Fruit fly (Drosophila melanogaster) whole organism, embryonic: ENCODE measurements around the gene yellow-e.

ENCODE experiments used
- Atf3 ChIP-seq: fragments of 200-800 bp; sonication (Bioruptor generic); optimal IDR thresholded peaks from 3 replicates; lab custom pipeline; 2016; ENCODE audit warnings: missing biosample characterization, missing genetic modification characterization
- CG1024 ChIP-seq: fragments of 200-800 bp; sonication (Bioruptor generic); IDR thresholded peaks from 2 replicates; pipeline ENCODE4 v1.3.6; 2022; ENCODE audit warnings: missing biosample characterization, missing genetic modification characterization
- CG11456 ChIP-seq: fragments of 200-800 bp; sonication (Bioruptor generic); IDR thresholded peaks from 3 replicates; pipeline ENCODE4 v1.3.6; 2022; ENCODE audit warnings: missing biosample characterization, missing genetic modification characterization
- CG11695 ChIP-seq: fragments of 200-800 bp; sonication (Bioruptor generic); IDR thresholded peaks from 3 replicates; pipeline ENCODE4 v1.3.6; 2022; ENCODE audit warnings: missing biosample characterization, missing genetic modification characterization
- CG12942 ChIP-seq: fragments of 200-800 bp; sonication (Bioruptor generic); optimal IDR thresholded peaks from 3 replicates; lab custom pipeline; 2016; ENCODE audit warnings: missing biosample characterization, missing genetic modification characterization
- CG14014 ChIP-seq: fragments of 200-800 bp; sonication (Bioruptor generic); IDR thresholded peaks from 2 replicates; pipeline ENCODE4 v1.3.6; 2022; ENCODE audit warnings: missing biosample characterization, missing genetic modification characterization
- CG14965 ChIP-seq: fragments of 200-800 bp; sonication (Bioruptor generic); optimal IDR thresholded peaks from 2 replicates; lab custom pipeline; 2016; ENCODE audit warnings: missing biosample characterization, missing genetic modification characterization, borderline replicate concordance
- CG15269 ChIP-seq: fragments of 200-800 bp; sonication (Bioruptor generic); optimal IDR thresholded peaks from 2 replicates; lab custom pipeline; 2018; ENCODE audit warnings: missing biosample characterization, mild to moderate bottlenecking, missing genetic modification characterization, moderate library complexity
- CG16813 ChIP-seq: fragments of 200-800 bp; sonication (Bioruptor generic); IDR thresholded peaks from 3 replicates; pipeline ENCODE4 v1.3.6; 2022; ENCODE audit warnings: missing biosample characterization, missing genetic modification characterization; ENCODE audit not compliant: partially characterized antibody
- CG17328 ChIP-seq: fragments of 200-800 bp; sonication (Bioruptor generic); IDR thresholded peaks from 2 replicates; pipeline ENCODE4 v1.3.6; 2022; ENCODE audit warnings: missing biosample characterization, missing genetic modification characterization
- CG17829 ChIP-seq: fragments of 200-800 bp; optimal IDR thresholded peaks from 2 replicates; lab custom pipeline; 2019; ENCODE audit warnings: missing biosample characterization, mild to moderate bottlenecking, missing genetic modification characterization, moderate library complexity
- CG17912 ChIP-seq: fragments of 200-800 bp; sonication (Bioruptor generic); optimal IDR thresholded peaks from 2 replicates; lab custom pipeline; 2018; ENCODE audit warnings: missing biosample characterization, mild to moderate bottlenecking, missing genetic modification characterization
- CG1832 ChIP-seq: fragments of 200-800 bp; sonication (Bioruptor generic); optimal IDR thresholded peaks from 2 replicates; lab custom pipeline; 2017; ENCODE audit warnings: missing biosample characterization, mild to moderate bottlenecking, missing genetic modification characterization, inconsistent platforms
- CG18476 ChIP-seq: fragments of 200-800 bp; sonication (Bioruptor generic); optimal IDR thresholded peaks from 2 replicates; lab custom pipeline; 2016; ENCODE audit warnings: missing biosample characterization, mild to moderate bottlenecking, missing genetic modification characterization
- CG2116 ChIP-seq: fragments of 200-800 bp; sonication (Bioruptor generic); optimal IDR thresholded peaks from 3 replicates; lab custom pipeline; 2018; ENCODE audit warnings: missing biosample characterization, mild to moderate bottlenecking, missing genetic modification characterization
- CG30431 ChIP-seq: fragments of 200-800 bp; sonication (Bioruptor generic); optimal IDR thresholded peaks from 2 replicates; lab custom pipeline; 2017; ENCODE audit warnings: missing biosample characterization, missing genetic modification characterization
- CG3163 ChIP-seq: fragments of 200-800 bp; sonication (Bioruptor generic); optimal IDR thresholded peaks from 3 replicates; lab custom pipeline; 2016; ENCODE audit warnings: missing biosample characterization, missing genetic modification characterization
- CG34376 ChIP-seq: fragments of 200-800 bp; sonication (Bioruptor generic); optimal IDR thresholded peaks from 2 replicates; lab custom pipeline; 2018; ENCODE audit warnings: missing biosample characterization, mild to moderate bottlenecking, missing genetic modification characterization
- CG5245 ChIP-seq: fragments of 200-800 bp; sonication (Bioruptor generic); optimal IDR thresholded peaks from 3 replicates; lab custom pipeline; 2016; ENCODE audit warnings: missing biosample characterization, missing genetic modification characterization
- CG6175 ChIP-seq: fragments of 200-800 bp; sonication (Bioruptor generic); IDR thresholded peaks from 3 replicates; pipeline ENCODE4 v1.3.6; 2022; ENCODE audit warnings: missing biosample characterization, missing genetic modification characterization
- CG7357 ChIP-seq: fragments of 200-800 bp; sonication (Bioruptor generic); IDR thresholded peaks from 3 replicates; pipeline ENCODE4 v1.3.6; 2022; ENCODE audit warnings: missing biosample characterization, missing genetic modification characterization
- CG7556 ChIP-seq: fragments of 200-800 bp; sonication (Bioruptor generic); optimal IDR thresholded peaks from 2 replicates; lab custom pipeline; 2017; ENCODE audit warnings: missing biosample characterization, mild to moderate bottlenecking, missing genetic modification characterization
- Dip2 ChIP-seq: fragments of 200-800 bp; sonication (Bioruptor generic); IDR thresholded peaks from 2 replicates; pipeline ENCODE4 v1.3.6; 2022; ENCODE audit warnings: missing biosample characterization, missing genetic modification characterization
- Doc2 ChIP-seq: fragments of 200-800 bp; sonication (Bioruptor generic); IDR thresholded peaks from 2 replicates; pipeline ENCODE4 v1.3.6; 2022; ENCODE audit warnings: missing biosample characterization, missing genetic modification characterization
- Drgx ChIP-seq: fragments of 200-800 bp; sonication (Bioruptor generic); IDR thresholded peaks from 2 replicates; pipeline ENCODE4 v1.3.6; 2022; ENCODE audit warnings: missing biosample characterization, missing genetic modification characterization
- Meics ChIP-seq: fragments of 200-800 bp; sonication (Bioruptor generic); optimal IDR thresholded peaks from 2 replicates; lab custom pipeline; 2017; ENCODE audit warnings: missing biosample characterization, mild to moderate bottlenecking, missing genetic modification characterization
- NK7.1 ChIP-seq: fragments of 200-800 bp; sonication (Bioruptor generic); optimal IDR thresholded peaks from 3 replicates; lab custom pipeline; 2016; ENCODE audit warnings: missing biosample characterization, missing genetic modification characterization
- Opbp ChIP-seq: fragments of 200-800 bp; sonication (Bioruptor generic); IDR thresholded peaks from 3 replicates; pipeline ENCODE4 v1.3.6; 2022; ENCODE audit warnings: missing biosample characterization, missing genetic modification characterization; ENCODE audit not compliant: partially characterized antibody
- Spps ChIP-seq: fragments of 200-800 bp; sonication (Bioruptor generic); optimal IDR thresholded peaks from 2 replicates; lab custom pipeline; 2018; ENCODE audit warnings: missing biosample characterization, mild to moderate bottlenecking, missing genetic modification characterization
- Sry-δ ChIP-seq: fragments of 200-800 bp; sonication (Bioruptor generic); optimal IDR thresholded peaks from 2 replicates; lab custom pipeline; 2016; ENCODE audit warnings: missing biosample characterization, missing genetic modification characterization
- Stat92E ChIP-seq, 3 experiments: fragments of >200 bp in 2 of 3; fragments of 200-800 bp in 1 of 3; sonication (Bioruptor generic) in 1 of 3; optimal IDR thresholded peaks; 2 replicates each; lab custom pipeline; 2017 to 2019; ENCODE audit warnings: missing biosample characterization in 3 of 3, missing genetic modification characterization in 3 of 3, mild to moderate bottlenecking in 1 of 3, moderate library complexity in 1 of 3
- crol ChIP-seq: fragments of 200-800 bp; sonication (Bioruptor generic); IDR thresholded peaks from 2 replicates; pipeline ENCODE4 v1.3.6; 2022; ENCODE audit warnings: missing biosample characterization, missing genetic modification characterization
- dimm ChIP-seq: fragments of 200-800 bp; sonication (Bioruptor generic); IDR thresholded peaks from 2 replicates; pipeline ENCODE4 v1.3.6; 2022; ENCODE audit warnings: missing biosample characterization, missing genetic modification characterization
- dm ChIP-seq: fragments of 200-800 bp; sonication (Bioruptor generic); optimal IDR thresholded peaks from 3 replicates; lab custom pipeline; 2016; ENCODE audit warnings: missing biosample characterization, missing genetic modification characterization
- dysf ChIP-seq: fragments of 200-800 bp; sonication (Bioruptor generic); IDR thresholded peaks from 3 replicates; pipeline ENCODE4 v1.3.6; 2022; ENCODE audit warnings: missing biosample characterization, missing genetic modification characterization
- eve ChIP-seq, 2 experiments: fragments of >200 bp; optimal IDR thresholded peaks; 2 replicates each; lab custom pipeline; 2017; ENCODE audit warnings: missing biosample characterization in 2 of 2, missing genetic modification characterization in 2 of 2
- fd96Cb ChIP-seq: fragments of 200-800 bp; sonication (Bioruptor generic); optimal IDR thresholded peaks from 2 replicates; lab custom pipeline; 2018; ENCODE audit warnings: missing biosample characterization, mild to moderate bottlenecking, missing genetic modification characterization, moderate library complexity
- gcm ChIP-seq: fragments of 200-800 bp; sonication (Bioruptor generic); optimal IDR thresholded peaks from 2 replicates; lab custom pipeline; 2019; ENCODE audit warnings: missing biosample characterization, mild to moderate bottlenecking, missing genetic modification characterization, moderate library complexity
- gfzf ChIP-seq: fragments of 200-800 bp; sonication (Bioruptor generic); optimal IDR thresholded peaks from 2 replicates; lab custom pipeline; 2016; ENCODE audit warnings: missing biosample characterization, mild to moderate bottlenecking, missing genetic modification characterization, moderate library complexity
- grn ChIP-seq: fragments of 200-800 bp; sonication (Bioruptor generic); optimal IDR thresholded peaks from 3 replicates; lab custom pipeline; 2017; ENCODE audit warnings: missing biosample characterization, missing genetic modification characterization
- luna ChIP-seq: fragments of 200-800 bp; sonication (Bioruptor generic); optimal IDR thresholded peaks from 2 replicates; lab custom pipeline; 2016; ENCODE audit warnings: missing biosample characterization, missing genetic modification characterization
- nmo ChIP-seq: fragments of 200-800 bp; sonication (Bioruptor generic); optimal IDR thresholded peaks from 2 replicates; lab custom pipeline; 2018; ENCODE audit warnings: missing biosample characterization, mild to moderate bottlenecking, missing genetic modification characterization, moderate library complexity
- pb ChIP-seq: fragments of 200-800 bp; sonication (Bioruptor generic); optimal IDR thresholded peaks from 3 replicates; lab custom pipeline; 2016; ENCODE audit warnings: missing biosample characterization, missing genetic modification characterization
- schlank ChIP-seq: fragments of 200-800 bp; sonication (Bioruptor generic); optimal IDR thresholded peaks from 2 replicates; lab custom pipeline; 2018; ENCODE audit warnings: missing biosample characterization, mild to moderate bottlenecking, missing genetic modification characterization
- scrt ChIP-seq: fragments of 200-800 bp; sonication (Bioruptor generic); optimal IDR thresholded peaks from 2 replicates; lab custom pipeline; 2018; ENCODE audit warnings: missing biosample characterization, mild to moderate bottlenecking, missing genetic modification characterization, moderate library complexity
- tll ChIP-seq, 2 experiments: fragments of 200-800 bp in 1 of 2; fragments of >200 bp in 1 of 2; sonication (Bioruptor generic) in 1 of 2; optimal IDR thresholded peaks; 2 replicates each; lab custom pipeline; 2017 to 2019; ENCODE audit warnings: missing biosample characterization in 2 of 2, missing genetic modification characterization in 2 of 2, mild to moderate bottlenecking in 1 of 2, moderate library complexity in 1 of 2
- toy ChIP-seq: fragments of 200-800 bp; sonication (Bioruptor generic); IDR thresholded peaks from 2 replicates; pipeline ENCODE4 v1.3.6; 2022; ENCODE audit warnings: missing biosample characterization, missing genetic modification characterization
- zf30C ChIP-seq: fragments of 200-800 bp; sonication (Bioruptor generic); optimal IDR thresholded peaks from 3 replicates; lab custom pipeline; 2018; ENCODE audit warnings: missing biosample characterization, mild to moderate bottlenecking, missing genetic modification characterization

Gene yellow-e

DNA sequence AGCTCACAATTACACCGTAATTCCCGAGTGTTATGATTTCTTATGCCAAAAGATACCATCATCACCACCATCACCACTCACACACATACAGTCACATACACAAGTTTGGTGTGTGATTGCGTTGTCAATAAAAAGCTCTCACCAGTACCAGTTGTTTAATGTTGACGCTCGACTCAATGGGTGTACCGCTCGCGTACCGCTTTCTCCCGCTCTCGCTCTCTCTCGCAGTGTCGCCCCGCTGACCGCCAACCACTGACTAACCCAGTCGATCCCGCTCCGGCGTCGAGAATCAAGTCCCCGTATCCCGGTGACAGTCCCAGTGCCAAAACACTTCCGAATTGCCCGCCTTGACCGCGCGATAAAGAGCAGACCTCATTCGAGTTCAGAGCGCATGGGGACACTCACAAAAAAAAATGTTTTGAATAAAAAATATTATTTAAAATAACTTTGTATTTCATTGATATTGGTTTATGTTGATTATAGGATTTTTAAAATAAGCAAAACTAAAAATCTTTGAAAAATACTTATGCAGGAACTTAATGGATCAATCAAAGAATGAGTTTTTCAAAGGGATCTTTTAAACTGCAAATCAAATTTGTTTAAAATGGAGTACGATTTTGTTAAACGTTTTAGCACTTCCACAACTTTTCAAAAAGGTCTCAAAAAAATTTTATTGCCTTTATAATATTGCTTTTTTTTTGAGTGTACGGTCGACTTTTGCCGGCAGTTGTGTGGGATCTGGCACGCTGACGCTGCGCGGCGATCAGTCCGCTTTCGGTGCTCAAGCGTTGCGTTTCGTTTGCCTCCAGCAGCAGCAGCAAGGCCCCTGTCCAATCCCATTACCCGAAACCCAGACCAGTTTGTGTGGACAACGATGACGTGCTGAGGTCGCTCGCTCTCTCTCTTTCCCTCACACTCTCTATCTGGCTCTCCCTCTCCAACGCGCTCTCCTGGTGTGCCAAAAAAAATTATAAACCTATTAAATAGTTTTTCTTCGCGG is 50.6 kb downstream of the yellow-e start, which contains the start of gene Dic1 (continued):
- peak; percentile 52; the same call in 1 of the 3 replicates for TF ChIP-seq Opbp
- TF ChIP-seq CG17829 (tag; lab: Kevin White, UChicago): peak; percentile 94
- peak; percentile 96 for TF ChIP-seq dysf (GFP tag; lab: Robert Waterston, UW)
- peak; percentile 53 for TF ChIP-seq CG1832 (GFP tag; lab: Kevin White, UChicago)
- peak; percentile 90 for TF ChIP-seq zf30C (GFP tag; lab: Kevin White, UChicago)
- peak; percentile 83 for TF ChIP-seq luna (GFP tag; lab: Kevin White, UChicago)
- peak; percentile 99 for TF ChIP-seq nmo
- peak; percentile 46 for TF ChIP-seq Sry-δ (GFP tag; lab: Kevin White, UChicago)
- TF ChIP-seq CG14965: no peak
- peak; percentile 57 for TF ChIP-seq dimm (GFP tag; lab: Robert Waterston, UW)
- TF ChIP-seq Dip2 (GFP tag; lab: Robert Waterston, UW): peak; percentile 63; the same call in 1 of the 2 replicates
- peak; percentile 87 for TF ChIP-seq CG14014
- peak; percentile 54 for TF ChIP-seq crol (GFP tag; lab: Robert Waterston, UW)
- peak; percentile 3 for TF ChIP-seq grn (GFP tag; lab: Kevin White, UChicago)
- peak; percentile 85 for TF ChIP-seq CG6175 (GFP tag; lab: Robert Waterston, UW)
- TF ChIP-seq toy (GFP tag; lab: Robert Waterston, UW): peak; percentile 83
- peak; percentile 80 for TF ChIP-seq pb (GFP tag; lab: Kevin White, UChicago)
- TF ChIP-seq CG1024: peak; percentile 77
- peak; percentile 91 for TF ChIP-seq CG34376
- TF ChIP-seq Spps: peak; percentile 97
- TF ChIP-seq NK7.1: peak; percentile 79
- TF ChIP-seq CG3163: peak; percentile 64
- peak; percentile 88 for TF ChIP-seq Atf3 (GFP tag; lab: Kevin White, UChicago)
- TF ChIP-seq CG30431: peak; percentile 93
- peak; percentile 84 for TF ChIP-seq dm
- TF ChIP-seq CG11695 (GFP tag; lab: Robert Waterston, UW): peak; percentile 95
- TF ChIP-seq Stat92E (GFP tag; optimal IDR thresholded peaks at IDR 0.05; lab: Kevin White, UChicago): no peak
- TF ChIP-seq CG12942 (GFP tag; lab: Kevin White, UChicago): peak; percentile 93
- peak in 1 of 2 experiments; percentile 97 for TF ChIP-seq eve (GFP tag; optimal IDR thresholded peaks at IDR 0.05; lab: Kevin White, UChicago)
- TF ChIP-seq CG16813 (GFP tag; lab: Robert Waterston, UW): no peak
- TF ChIP-seq CG11456 (GFP tag; lab: Robert Waterston, UW): peak; percentile 85
- no peak for TF ChIP-seq gfzf
- peak; percentile 96 for TF ChIP-seq scrt (GFP tag; lab: Kevin White, UChicago)
- peak; percentile 97 for TF ChIP-seq CG15269 (tag; lab: Kevin White, UChicago)
- TF ChIP-seq CG18476 (GFP tag; lab: Kevin White, UChicago): peak; percentile 95
- peak; percentile 85 for TF ChIP-seq CG7357
- 0 out of 2 replicates have a peak, but pooled peaks have one; percentile 37 for TF ChIP-seq Doc2
- TF ChIP-seq schlank (tag; lab: Kevin White, UChicago): peak; percentile 91
- peak; percentile 95 for TF ChIP-seq gcm (GFP tag; lab: Kevin White, UChicago)
- TF ChIP-seq CG17328 (GFP tag; lab: Robert Waterston, UW): peak; percentile 81
- TF ChIP-seq CG5245 (GFP tag; lab: Kevin White, UChicago): peak; percentile 95
- TF ChIP-seq CG7556 (GFP tag; lab: Kevin White, UChicago): peak; percentile 99
- TF ChIP-seq tll (GFP tag; optimal IDR thresholded peaks at IDR 0.05; lab: Kevin White, UChicago): peak in 1 of 2 experiments; percentile 64
- TF ChIP-seq CG17912 (GFP tag; lab: Kevin White, UChicago): peak; percentile 88
- peak; percentile 82 for TF ChIP-seq CG2116 (GFP tag; lab: Kevin White, UChicago)
- peak; percentile 91 for TF ChIP-seq Drgx (GFP tag; lab: Robert Waterston, UW)
- peak; percentile 98 for TF ChIP-seq Meics
- TF ChIP-seq fd96Cb (tag; lab: Kevin White, UChicago): peak; percentile 98
